Worm (Caenorhabditis elegans) whole organism, early embryonic: ENCODE measurements around the gene szy-20.

Source experiments
- B0310.2 ChIP-seq: sonication (generic microtip); optimal IDR thresholded peaks from 2 replicates; lab custom pipeline; 2016; ENCODE audit warnings: mild to moderate bottlenecking, missing genetic modification characterization, missing compliant biosample characterization
- hmbx-1 ChIP-seq: sonication (generic microtip); optimal IDR thresholded peaks from 2 replicates; lab custom pipeline; 2016; ENCODE audit warnings: mild to moderate bottlenecking, missing genetic modification characterization, missing compliant biosample characterization
- hmg-4 ChIP-seq: fragments of 200-800 bp; sonication (Bioruptor generic); optimal IDR thresholded peaks from 2 replicates; lab custom pipeline; 2018; ENCODE audit warnings: mild to moderate bottlenecking, missing genetic modification characterization, missing compliant biosample characterization
- scrt-1 ChIP-seq: fragments of 200-800 bp; sonication (Bioruptor generic); IDR thresholded peaks from 2 replicates; pipeline ENCODE4 v1.3.6; 2022; ENCODE audit warnings: missing genetic modification characterization, missing compliant biosample characterization
- tbx-37 ChIP-seq: fragments of 200-800 bp; sonication (Bioruptor generic); conservative IDR thresholded peaks from 2 replicates; pipeline ENCODE4 v1.3.6; 2022; ENCODE audit warnings: missing genetic modification reagents, missing genetic modification characterization, missing compliant biosample characterization

ce11 chrII:9010708-9011107 is 41.6 kb upstream of the szy-20 start:
- TF ChIP-seq hmbx-1 (tag; lab: Kevin White, UChicago) (no peak), hmg-4 (GFP tag; lab: Kevin White, UChicago) (no peak), tbx-37 (GFP tag; lab: Robert Waterston, UW) (no peak), scrt-1 (GFP tag; lab: Robert Waterston, UW) (no peak), B0310.2 (tag; lab: Kevin White, UChicago) (no peak)
